Worm (Caenorhabditis elegans): ENCODE data around the gene Y37D8A.3.

Y37D8A.3 gene

DNA sequence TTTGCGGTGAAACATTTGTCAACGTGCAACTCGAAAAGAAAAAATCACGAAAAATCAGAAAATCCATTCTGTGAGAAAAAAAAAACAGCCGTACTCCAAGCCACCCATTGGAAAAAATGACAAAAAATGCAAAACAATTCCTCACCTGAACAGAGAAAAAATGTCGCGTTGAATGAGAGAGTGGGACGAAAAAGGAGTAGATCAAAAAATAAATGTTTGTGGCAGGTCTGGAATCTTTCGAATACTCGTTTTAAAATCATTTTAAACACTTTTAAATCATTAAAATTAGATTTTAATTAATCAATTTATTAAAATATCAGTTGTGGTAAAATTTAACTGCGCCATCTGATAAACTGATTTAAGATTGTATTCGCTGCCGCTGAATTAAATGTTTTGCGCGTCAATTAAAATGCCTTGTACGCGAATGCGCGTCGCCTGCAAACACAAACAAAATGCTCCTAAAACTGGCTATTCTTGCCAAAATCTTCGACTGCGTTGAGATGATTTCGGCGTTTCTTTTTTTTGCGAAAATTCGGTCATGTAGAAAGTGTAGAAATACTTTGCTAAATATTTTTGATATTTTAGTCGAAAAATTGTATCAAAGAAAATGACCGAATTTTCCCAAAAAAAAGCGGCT, 41.0 kb downstream of the Y37D8A.3 start, which contains the start of gene Y37D8A.6:
TSS of gene Y37D8A.6 (minus strand) at position 238 of the 637 bp plus-strand sequence.
- TF ChIP-seq elt-2 (tag; optimal IDR thresholded peaks at IDR 0.05): no peak
- TF ChIP-seq gmeb-2 (tag; optimal IDR thresholded peaks at IDR 0.05): no peak
- no peak for TF ChIP-seq hlh-6 (tag; optimal IDR thresholded peaks at IDR 0.05)
- no peak for TF ChIP-seq Y22D7AL.16 (tag; optimal IDR thresholded peaks at IDR 0.05)
- TF ChIP-seq hlh-13 (GFP tag; optimal IDR thresholded peaks at IDR 0.05): no peak
- TF ChIP-seq madf-2 (tag; optimal IDR thresholded peaks at IDR 0.05): no peak
- no peak for TF ChIP-seq unc-3 (GFP tag; conservative IDR thresholded peaks at IDR 0.05)
- no peak for TF ChIP-seq unc-3 (tag; optimal IDR thresholded peaks at IDR 0.05)
- TF ChIP-seq elt-4 (tag; optimal IDR thresholded peaks at IDR 0.05): no peak
- TF ChIP-seq K09A11.1 (tag; optimal IDR thresholded peaks at IDR 0.05; ENCODE audit: insufficient read depth): no peak
- no peak for TF ChIP-seq nhr-11 (tag; optimal IDR thresholded peaks at IDR 0.05)
- no peak for TF ChIP-seq tbx-7 (tag; optimal IDR thresholded peaks at IDR 0.05)

DNA sequence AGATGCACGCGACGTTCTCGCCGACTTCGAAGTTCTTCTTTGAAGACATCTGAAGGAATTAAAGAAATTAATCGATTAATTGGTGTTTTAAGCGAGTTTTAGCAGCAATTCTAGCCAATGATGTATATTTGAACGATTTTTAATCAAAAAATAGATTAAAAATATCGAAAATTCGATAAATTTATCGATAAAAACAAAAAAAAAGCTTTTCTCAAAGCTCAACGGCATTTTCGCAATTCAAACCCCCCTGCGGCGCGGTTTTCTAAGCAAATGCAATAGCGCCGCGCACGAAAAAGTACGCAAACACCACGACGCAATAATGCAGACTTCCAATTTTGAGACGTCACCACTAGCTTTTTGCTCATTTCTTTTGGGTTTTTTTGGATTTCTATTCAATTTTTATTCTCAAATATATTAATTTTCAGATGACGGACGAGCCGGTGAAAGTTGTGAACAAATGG, 45.5 kb downstream of the Y37D8A.3 start, which contains the start of the genes mrg-1 and spcs-2:
TSS of gene mrg-1 (minus strand) at position 51 of the 461 bp plus-strand sequence.
TSS of gene spcs-2 (plus strand) at position 426 of the 461 bp plus-strand sequence.
- peak; percentile 60 for TF ChIP-seq zip-5 (tag; optimal IDR thresholded peaks at IDR 0.05)
- TF ChIP-seq pat-9 (tag; optimal IDR thresholded peaks at IDR 0.05): peak; percentile 69
- TF ChIP-seq ttx-3 (tag; optimal IDR thresholded peaks at IDR 0.05): peak; percentile 66
- peak; percentile 45 for TF ChIP-seq ahr-1 (tag; optimal IDR thresholded peaks at IDR 0.05)
- TF ChIP-seq odd-2 (tag; optimal IDR thresholded peaks at IDR 0.05): peak; percentile 48
- TF ChIP-seq ceh-24 (tag; optimal IDR thresholded peaks at IDR 0.05): no peak
- no peak for TF ChIP-seq unc-55 (GFP tag; optimal IDR thresholded peaks at IDR 0.05)
- TF ChIP-seq tbx-2 (tag; optimal IDR thresholded peaks at IDR 0.05): peak; percentile 87
- peak; percentile 84 for TF ChIP-seq K02D7.2 (tag; optimal IDR thresholded peaks at IDR 0.05)
- TF ChIP-seq unc-3 (GFP tag; conservative IDR thresholded peaks at IDR 0.05): peak; percentile 47; the same call in 1 of the 2 replicates
- TF ChIP-seq unc-3 (tag; optimal IDR thresholded peaks at IDR 0.05): peak; percentile 68
- peak; percentile 27; the same call in 1 of the 2 replicates for TF ChIP-seq sox-2 (GFP tag; IDR thresholded peaks at IDR 0.05)
- TF ChIP-seq fkh-6 (tag; optimal IDR thresholded peaks at IDR 0.05): peak; percentile 47
- TF ChIP-seq gmeb-2 (tag; optimal IDR thresholded peaks at IDR 0.05): peak; percentile 62
- TF ChIP-seq ceh-48 (tag; optimal IDR thresholded peaks at IDR 0.05): peak; percentile 50
- peak; percentile 21 for TF ChIP-seq hlh-8 (tag; optimal IDR thresholded peaks at IDR 0.05)
- peak; percentile 81 for TF ChIP-seq F13H6.1 (tag; optimal IDR thresholded peaks at IDR 0.05)
- TF ChIP-seq ets-4 (tag; optimal IDR thresholded peaks at IDR 0.05): peak; percentile 44
- TF ChIP-seq dmd-4 (tag; optimal IDR thresholded peaks at IDR 0.05; ENCODE audit: borderline replicate concordance): no peak
- TF ChIP-seq sox-4 (tag; optimal IDR thresholded peaks at IDR 0.05): peak; percentile 69
- TF ChIP-seq elt-2 (tag; optimal IDR thresholded peaks at IDR 0.05): peak; percentile 80
- TF ChIP-seq ceh-31 (tag; optimal IDR thresholded peaks at IDR 0.05): peak; percentile 92
- no peak for TF ChIP-seq pag-3 (tag; optimal IDR thresholded peaks at IDR 0.05; ENCODE audit: borderline replicate concordance)
- peak; percentile 81 for TF ChIP-seq ceh-19 (GFP tag; optimal IDR thresholded peaks at IDR 0.05)
- TF ChIP-seq sdc-2 (tag; optimal IDR thresholded peaks at IDR 0.05): no peak
- TF ChIP-seq dve-1 (tag; optimal IDR thresholded peaks at IDR 0.05): peak; percentile 43
- TF ChIP-seq ama-1 (optimal IDR thresholded peaks at IDR 0.05): no peak
- peak; percentile 47 for TF ChIP-seq pha-2 (tag; optimal IDR thresholded peaks at IDR 0.05)
- no peak for TF ChIP-seq mec-3 (tag; optimal IDR thresholded peaks at IDR 0.05; ENCODE audit: borderline replicate concordance)
- peak; percentile 10 for TF ChIP-seq lim-6 (tag; optimal IDR thresholded peaks at IDR 0.05)
- peak; percentile 78 for TF ChIP-seq ceh-2 (tag; optimal IDR thresholded peaks at IDR 0.05)
- no peak for TF ChIP-seq hlh-30 (tag; optimal IDR thresholded peaks at IDR 0.05; ENCODE audit: insufficient read depth)
- peak; percentile 57; the same call in 1 of the 2 replicates for TF ChIP-seq ceh-45 (GFP tag; IDR thresholded peaks at IDR 0.05)
- peak; percentile 55 for TF ChIP-seq eyg-1 (tag; optimal IDR thresholded peaks at IDR 0.05)
- no peak for TF ChIP-seq fkh-10 (GFP tag; optimal IDR thresholded peaks at IDR 0.05)
- peak; percentile 59 for TF ChIP-seq che-1 (tag; optimal IDR thresholded peaks at IDR 0.05)
- peak; percentile 91 for TF ChIP-seq K09A11.1 (tag; optimal IDR thresholded peaks at IDR 0.05; ENCODE audit: insufficient read depth)
- TF ChIP-seq nhr-232 (tag; optimal IDR thresholded peaks at IDR 0.05): no peak
- TF ChIP-seq ztf-16 (tag; optimal IDR thresholded peaks at IDR 0.05): peak; percentile 78
- no peak for TF ChIP-seq nhr-11 (tag; optimal IDR thresholded peaks at IDR 0.05)
- TF ChIP-seq T23F11.4 (GFP tag; optimal IDR thresholded peaks at IDR 0.05): peak; percentile 8
- TF ChIP-seq hlh-15 (tag; optimal IDR thresholded peaks at IDR 0.05): no peak
- TF ChIP-seq ref-2 (tag; optimal IDR thresholded peaks at IDR 0.05): peak; percentile 80

Measured in whole organism, late embryonic.